Worm (Caenorhabditis elegans): ENCODE data around the gene Y11D7A.3.

ce11 chrIV:9192522-9192921 lies 40.4 kb upstream of the Y11D7A.3 start, which contains the start of gene C46C2.5:
- TF ChIP-seq him-1 (tag; optimal IDR thresholded peaks at IDR 0.05) (no peak), dao-5 (tag; optimal IDR thresholded peaks at IDR 0.05) (no peak)

Measured in whole organism, L4/young adult.